Worm (Caenorhabditis elegans) whole organism, midembryonic: ENCODE data around the gene daf-37.

Source experiments
- cog-1 ChIP-seq: sonication (generic microtip); optimal IDR thresholded peaks from 2 replicates; lab custom pipeline; 2016; ENCODE audit warnings: missing genetic modification characterization, missing compliant biosample characterization
- med-1 ChIP-seq: sonication (generic microtip); optimal IDR thresholded peaks from 2 replicates; lab custom pipeline; 2017; ENCODE audit warnings: missing genetic modification characterization, mild to moderate bottlenecking, missing compliant biosample characterization, antibody characterized with exemption, missing genetic modification reagents; ENCODE audit not compliant: insufficient read depth
- tab-1 ChIP-seq: fragments of 200-800 bp; sonication (Bioruptor generic); IDR thresholded peaks from 2 replicates; pipeline ENCODE4 v1.3.6; 2022; ENCODE audit warnings: missing genetic modification characterization, missing compliant biosample characterization

- no peak for TF ChIP-seq tab-1 (GFP tag; lab: Robert Waterston, UW)
- TF ChIP-seq cog-1 (tag; lab: Kevin White, UChicago) = no peak
- TF ChIP-seq med-1 (GFP tag; lab: Kevin White, UChicago) = no peak
These were observed 11.3 kb upstream of the daf-37 start, which contains the start of gene mks-2 for ce11 chrII:6219346-6219745.
